Worm (Caenorhabditis elegans) whole organism, midembryonic: ENCODE data around the gene lgc-36.

Experiments
- T22C8.4 ChIP-seq: fragments of 200-800 bp; sonication (Bioruptor generic); IDR thresholded peaks from 2 replicates; pipeline ENCODE4 v1.3.6; 2022; ENCODE audit warnings: missing genetic modification characterization, missing compliant biosample characterization
- cog-1 ChIP-seq: sonication (generic microtip); optimal IDR thresholded peaks from 2 replicates; lab custom pipeline; 2016; ENCODE audit warnings: missing genetic modification characterization, missing compliant biosample characterization
- flt-1 ChIP-seq: fragments of 200-800 bp; sonication (Bioruptor generic); IDR thresholded peaks from 2 replicates; pipeline ENCODE4 v1.3.6; 2022; ENCODE audit warnings: missing genetic modification characterization, missing compliant biosample characterization
- klf-2 ChIP-seq: fragments of 200-800 bp; sonication (Bioruptor generic); conservative IDR thresholded peaks from 2 replicates; pipeline ENCODE4 v1.3.6; 2022; ENCODE audit warnings: missing genetic modification reagents, missing genetic modification characterization, missing compliant biosample characterization
- med-1 ChIP-seq: sonication (generic microtip); optimal IDR thresholded peaks from 2 replicates; lab custom pipeline; 2017; ENCODE audit warnings: missing genetic modification characterization, mild to moderate bottlenecking, missing compliant biosample characterization, antibody characterized with exemption, missing genetic modification reagents; ENCODE audit not compliant: insufficient read depth
- ref-1 ChIP-seq: fragments of 200-800 bp; sonication (Bioruptor generic); conservative IDR thresholded peaks from 2 replicates; pipeline ENCODE4 v1.3.6; 2022; ENCODE audit warnings: missing genetic modification reagents, missing genetic modification characterization, missing compliant biosample characterization
- tab-1 ChIP-seq: fragments of 200-800 bp; sonication (Bioruptor generic); IDR thresholded peaks from 2 replicates; pipeline ENCODE4 v1.3.6; 2022; ENCODE audit warnings: missing genetic modification characterization, missing compliant biosample characterization
- ztf-23 ChIP-seq: fragments of 200-800 bp; sonication (Bioruptor generic); IDR thresholded peaks from 2 replicates; pipeline ENCODE4 v1.3.6; 2022; ENCODE audit warnings: missing genetic modification reagents, missing genetic modification characterization, missing compliant biosample characterization
- ztf-29 ChIP-seq: fragments of 200-800 bp; sonication (Bioruptor generic); IDR thresholded peaks from 2 replicates; pipeline ENCODE4 v1.3.6; 2022; ENCODE audit warnings: missing genetic modification reagents, missing genetic modification characterization, missing compliant biosample characterization

Gene lgc-36

DNA sequence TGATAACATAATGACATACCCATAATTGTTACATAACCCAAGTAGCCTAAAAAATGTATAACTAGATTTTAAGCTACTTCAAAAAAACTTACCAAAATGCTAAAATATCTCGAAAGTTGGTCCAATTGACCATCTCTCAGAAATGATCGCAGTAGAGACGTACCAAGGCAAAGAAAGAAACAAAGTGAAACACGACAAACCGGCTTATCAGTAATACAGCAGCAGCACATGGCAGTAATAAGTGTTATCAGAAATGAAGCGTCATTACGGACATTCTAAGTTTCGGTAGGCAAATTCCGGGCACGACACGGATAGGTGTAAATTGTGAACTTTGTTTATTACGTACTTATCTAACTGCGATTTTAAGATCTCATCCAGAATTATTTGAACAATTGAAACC, 6.7 kb upstream of the lgc-36 start, which contains the start of gene cln-3.1:
cln-3.1 (minus strand) TSS at position 171 of the 400 bp plus-strand sequence.
- TF ChIP-seq T22C8.4 (GFP tag; lab: Robert Waterston, UW): no peak
- no peak for TF ChIP-seq ztf-29 (GFP tag; lab: Robert Waterston, UW)
- no peak for TF ChIP-seq flt-1
- no peak for TF ChIP-seq tab-1 (GFP tag; lab: Robert Waterston, UW)
- no peak for TF ChIP-seq ref-1 (GFP tag; lab: Robert Waterston, UW)
- TF ChIP-seq ztf-23 (GFP tag; lab: Robert Waterston, UW): no peak
- TF ChIP-seq med-1 (GFP tag; lab: Kevin White, UChicago): no peak
- TF ChIP-seq cog-1 (tag; lab: Kevin White, UChicago): no peak

DNA sequence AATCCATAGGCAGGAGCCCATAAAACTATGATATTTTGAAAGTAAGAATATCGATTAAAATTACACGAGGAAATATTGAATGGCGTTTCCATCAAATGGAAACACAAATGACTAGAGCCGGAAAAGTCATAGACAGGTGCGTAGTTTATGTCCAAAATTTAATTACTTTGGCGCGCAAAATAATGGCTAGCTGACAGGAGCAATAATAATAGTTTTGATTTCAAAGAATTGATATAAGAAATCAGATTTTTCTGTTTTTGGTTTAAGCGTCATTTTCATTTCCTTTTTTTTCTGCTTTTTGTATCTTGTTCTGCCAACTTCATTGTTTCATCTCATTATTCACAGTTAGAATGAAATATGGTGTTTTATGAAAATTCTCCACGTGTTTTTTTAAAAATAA, 4.2 kb upstream of the lgc-36 start, which contains the start of gene F07B10.4:
F07B10.4 (minus strand) TSS at position 101 of the 400 bp plus-strand sequence.
- no peak for TF ChIP-seq ztf-23 (GFP tag; lab: Robert Waterston, UW)
- no peak for TF ChIP-seq med-1 (GFP tag; lab: Kevin White, UChicago)
- no peak for TF ChIP-seq flt-1
- TF ChIP-seq ref-1 (GFP tag; lab: Robert Waterston, UW): no peak
- TF ChIP-seq cog-1 (tag; lab: Kevin White, UChicago): no peak
- TF ChIP-seq tab-1 (GFP tag; lab: Robert Waterston, UW): no peak
- no peak for TF ChIP-seq T22C8.4 (GFP tag; lab: Robert Waterston, UW)
- TF ChIP-seq ztf-29 (GFP tag; lab: Robert Waterston, UW): no peak

DNA sequence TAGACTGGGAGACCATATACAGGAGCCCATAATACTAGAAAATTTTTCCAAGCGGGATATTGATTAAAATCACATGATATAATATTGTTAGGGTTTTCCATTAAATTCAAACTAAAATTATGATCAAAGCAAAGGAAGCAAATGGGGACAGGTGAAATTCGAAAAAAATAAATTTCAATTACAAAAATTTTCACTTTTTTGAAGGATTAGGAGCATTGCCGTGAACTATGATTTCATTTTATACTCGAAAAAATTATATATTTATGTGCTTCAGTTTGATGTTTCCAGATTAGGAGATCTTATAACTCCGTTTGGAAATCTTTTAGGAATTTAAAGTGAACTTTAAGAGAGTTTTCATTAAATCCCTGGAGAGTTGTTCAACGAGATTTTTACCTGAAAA, 1.8 kb upstream of the lgc-36 start, which contains the start of gene F07B10.7:
F07B10.7 (minus strand) TSS at position 101 of the 400 bp plus-strand sequence.
- no peak for TF ChIP-seq tab-1 (GFP tag; lab: Robert Waterston, UW)
- TF ChIP-seq klf-2 (GFP tag; lab: Robert Waterston, UW): no peak
- no peak for TF ChIP-seq med-1 (GFP tag; lab: Kevin White, UChicago)
- TF ChIP-seq ref-1 (GFP tag; lab: Robert Waterston, UW): no peak

DNA sequence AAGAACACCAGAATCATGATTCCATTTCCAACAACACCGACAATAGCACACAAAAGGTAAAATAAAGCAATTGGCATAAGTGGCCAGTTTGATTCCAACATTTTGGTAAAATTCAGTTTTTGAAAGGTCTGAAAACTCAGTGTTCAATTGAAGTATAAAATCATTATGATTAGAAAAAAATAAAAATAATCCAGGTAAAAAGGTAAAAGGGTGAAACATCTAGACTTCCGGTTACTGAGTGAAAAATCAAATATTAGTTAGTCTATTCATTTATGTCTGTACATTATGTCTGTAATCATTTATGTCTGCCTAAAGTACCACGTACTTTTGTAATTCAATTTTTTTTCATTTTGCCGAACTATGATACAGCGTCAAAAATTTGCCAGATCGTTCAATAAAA, 3.8 kb downstream of the lgc-36 start, which contains the start of gene srsx-31:
srsx-31 (minus strand) TSS at position 101 of the 400 bp plus-strand sequence.
- TF ChIP-seq med-1 (GFP tag; lab: Kevin White, UChicago): no peak
- TF ChIP-seq T22C8.4 (GFP tag; lab: Robert Waterston, UW): no peak
- TF ChIP-seq ztf-29 (GFP tag; lab: Robert Waterston, UW): no peak
- no peak for TF ChIP-seq ztf-23 (GFP tag; lab: Robert Waterston, UW)
- TF ChIP-seq ref-1 (GFP tag; lab: Robert Waterston, UW): no peak
- no peak for TF ChIP-seq tab-1 (GFP tag; lab: Robert Waterston, UW)
- no peak for TF ChIP-seq cog-1 (tag; lab: Kevin White, UChicago)
- TF ChIP-seq flt-1: no peak
- no peak for TF ChIP-seq klf-2 (GFP tag; lab: Robert Waterston, UW)

DNA sequence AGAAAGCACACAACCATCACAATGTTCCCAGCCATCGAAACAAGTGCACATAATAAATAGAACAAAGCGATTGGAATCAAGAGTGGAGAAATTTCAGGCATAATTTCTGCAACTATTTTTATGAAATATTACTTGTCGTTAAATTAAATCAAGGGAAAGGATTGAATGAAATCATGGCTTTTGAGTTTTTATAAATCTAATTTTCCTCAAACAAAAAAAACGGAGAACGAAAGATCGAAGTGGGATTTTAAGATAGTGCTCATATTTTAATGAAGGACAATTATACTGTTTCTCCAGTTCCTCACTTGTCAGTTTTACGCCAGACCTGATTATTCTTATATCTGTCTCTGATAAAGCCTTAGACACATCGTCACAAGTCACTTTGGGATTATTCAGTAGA, 6.4 kb downstream of the lgc-36 start, which contains the start of gene srsx-33:
srsx-33 (minus strand) TSS at position 101 of the 400 bp plus-strand sequence.
- TF ChIP-seq ref-1 (GFP tag; lab: Robert Waterston, UW) (no peak), ztf-29 (GFP tag; lab: Robert Waterston, UW) (no peak), ztf-23 (GFP tag; lab: Robert Waterston, UW) (no peak)

DNA sequence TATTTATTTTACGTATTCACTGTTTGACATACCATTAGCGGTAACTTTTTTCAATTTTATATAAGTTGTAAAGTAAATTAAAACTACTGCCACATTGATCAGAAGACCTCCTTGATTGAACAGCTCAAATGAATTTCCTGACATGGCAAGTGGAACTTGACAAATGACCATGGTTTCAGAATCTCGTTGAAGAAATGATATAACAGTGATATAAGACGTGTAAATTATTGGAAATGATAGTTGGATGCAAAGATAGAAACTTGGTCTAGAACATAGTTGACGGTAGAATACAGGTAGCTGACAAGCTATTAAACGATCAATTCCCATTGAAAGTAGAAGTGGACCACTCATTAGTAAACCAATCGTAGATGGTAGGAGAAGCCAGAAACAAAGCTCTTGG, 7.0 kb downstream of the lgc-36 start:
- no peak for TF ChIP-seq tab-1 (GFP tag; lab: Robert Waterston, UW)
- TF ChIP-seq T22C8.4 (GFP tag; lab: Robert Waterston, UW): no peak
- no peak for TF ChIP-seq ztf-29 (GFP tag; lab: Robert Waterston, UW)
- TF ChIP-seq klf-2 (GFP tag; lab: Robert Waterston, UW): no peak
- no peak for TF ChIP-seq ref-1 (GFP tag; lab: Robert Waterston, UW)
- TF ChIP-seq flt-1: no peak
- no peak for TF ChIP-seq ztf-23 (GFP tag; lab: Robert Waterston, UW)
- TF ChIP-seq cog-1 (tag; lab: Kevin White, UChicago): no peak
- no peak for TF ChIP-seq med-1 (GFP tag; lab: Kevin White, UChicago)

DNA sequence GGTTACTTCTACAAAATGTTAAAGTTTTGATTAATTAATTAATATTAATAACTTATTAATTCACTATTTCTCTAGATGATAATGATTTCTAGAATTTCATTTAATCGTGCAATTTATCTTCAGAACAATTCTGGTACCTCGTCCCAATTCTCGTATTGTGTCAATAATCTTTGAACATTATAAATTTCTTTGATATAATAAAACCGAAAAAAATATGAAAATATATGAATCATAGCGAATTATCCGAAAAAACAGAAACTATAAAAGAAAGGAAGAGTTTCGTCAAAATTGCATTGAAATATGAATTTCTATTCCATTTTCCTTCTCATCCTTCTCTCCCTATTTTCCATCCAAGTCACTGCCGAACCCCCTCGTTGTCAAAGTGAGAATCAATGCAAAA, 8.1 kb downstream of the lgc-36 start, which contains the start of gene T19B10.12:
T19B10.12 (plus strand) TSS at position 301 of the 400 bp plus-strand sequence.
- TF ChIP-seq T22C8.4 (GFP tag; lab: Robert Waterston, UW): no peak

DNA sequence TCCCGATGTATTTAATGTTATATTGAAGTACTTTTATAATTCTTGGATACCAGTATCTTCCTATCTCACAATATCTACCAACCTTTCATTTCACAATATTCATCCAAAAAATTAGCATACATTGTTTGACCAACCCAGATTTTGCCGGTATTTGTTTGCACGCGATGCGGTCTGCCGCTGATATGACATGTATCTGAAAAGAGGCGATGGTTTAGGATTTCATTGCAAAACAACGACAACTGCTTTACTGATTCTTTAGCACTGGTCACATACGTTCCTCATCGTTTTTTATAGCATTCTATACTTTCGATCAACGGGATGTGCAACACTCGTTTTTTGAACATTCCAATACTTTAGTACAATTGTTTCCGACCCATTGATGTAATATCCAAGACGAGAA, 10.9 kb downstream of the lgc-36 start, which contains the start of gene mam-4:
mam-4 (plus strand) TSS at position 301 of the 400 bp plus-strand sequence.
- TF ChIP-seq ztf-23 (GFP tag; lab: Robert Waterston, UW) (no peak), T22C8.4 (GFP tag; lab: Robert Waterston, UW) (no peak), cog-1 (tag; lab: Kevin White, UChicago) (no peak), tab-1 (GFP tag; lab: Robert Waterston, UW) (no peak), ref-1 (GFP tag; lab: Robert Waterston, UW) (no peak), med-1 (GFP tag; lab: Kevin White, UChicago) (no peak), flt-1 (no peak), klf-2 (GFP tag; lab: Robert Waterston, UW) (no peak), ztf-29 (GFP tag; lab: Robert Waterston, UW) (no peak)

DNA sequence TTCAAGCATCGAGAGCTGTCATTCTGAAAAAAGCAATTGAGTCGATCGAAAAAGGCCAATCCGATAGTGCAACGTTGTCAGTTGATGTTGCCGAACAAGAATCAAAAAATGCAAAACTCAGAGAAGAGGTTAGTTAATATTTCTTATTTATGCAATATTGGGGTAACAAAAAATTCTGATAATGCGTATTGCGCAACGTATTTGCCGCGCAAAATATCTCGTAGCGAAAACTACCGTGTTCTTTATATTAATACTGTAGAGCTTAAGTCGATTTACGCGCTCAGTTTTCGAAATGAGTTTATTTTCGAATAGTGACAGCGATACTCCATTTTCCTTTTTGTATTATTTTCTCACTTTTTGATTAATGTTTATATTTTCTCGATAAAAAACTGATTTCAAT, 13.8 kb downstream of the lgc-36 start:
- no peak for TF ChIP-seq T22C8.4 (GFP tag; lab: Robert Waterston, UW)
- no peak for TF ChIP-seq flt-1
- TF ChIP-seq klf-2 (GFP tag; lab: Robert Waterston, UW): no peak
- no peak for TF ChIP-seq ztf-23 (GFP tag; lab: Robert Waterston, UW)

DNA sequence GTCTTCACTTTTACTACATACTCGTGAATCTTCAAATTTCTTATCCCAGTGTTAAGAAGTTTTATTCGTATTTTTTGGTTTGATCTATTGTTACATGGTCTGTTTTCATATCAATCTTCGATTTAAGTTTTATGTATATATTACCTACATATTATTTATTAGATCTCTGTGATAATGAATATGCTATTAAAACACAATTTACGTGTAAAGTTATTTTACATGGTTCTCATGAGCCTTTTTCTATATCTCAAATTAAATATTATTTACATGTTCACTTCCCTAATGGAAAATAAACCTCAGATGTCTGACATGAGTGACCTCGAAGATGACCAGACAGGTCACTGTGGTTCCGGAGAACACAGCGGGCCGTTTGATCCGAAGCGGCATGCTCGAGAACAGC, 14.3 kb downstream of the lgc-36 start, which contains the start of gene mxl-1:
mxl-1 (plus strand) TSS at position 301 of the 400 bp plus-strand sequence.
- no peak for TF ChIP-seq ztf-29 (GFP tag; lab: Robert Waterston, UW)
- no peak for TF ChIP-seq tab-1 (GFP tag; lab: Robert Waterston, UW)
- TF ChIP-seq ref-1 (GFP tag; lab: Robert Waterston, UW): no peak
- no peak for TF ChIP-seq flt-1
- TF ChIP-seq T22C8.4 (GFP tag; lab: Robert Waterston, UW): no peak
- no peak for TF ChIP-seq klf-2 (GFP tag; lab: Robert Waterston, UW)
- TF ChIP-seq med-1 (GFP tag; lab: Kevin White, UChicago): no peak
- TF ChIP-seq cog-1 (tag; lab: Kevin White, UChicago): no peak
- TF ChIP-seq ztf-23 (GFP tag; lab: Robert Waterston, UW): no peak
